Worm (Caenorhabditis elegans) whole organism, late embryonic: Measurements from ENCODE around the gene T28D6.3.

Source experiments
- K02D7.2 ChIP-seq: sonication (generic microtip); optimal IDR thresholded peaks from 2 replicates; lab custom pipeline; 2017; ENCODE audit warnings: mild to moderate bottlenecking, missing genetic modification characterization, missing compliant biosample characterization
- ama-1 ChIP-seq: fragments of 150-350 bp; optimal IDR thresholded peaks from 2 replicates; lab custom pipeline; 2014
- ceh-14 ChIP-seq: sonication (generic microtip); optimal IDR thresholded peaks from 2 replicates; lab custom pipeline; 2016; ENCODE audit warnings: missing genotype, missing genetic modification characterization, missing compliant biosample characterization
- ceh-9 ChIP-seq: sonication (generic microtip); optimal IDR thresholded peaks from 2 replicates; lab custom pipeline; 2016; ENCODE audit warnings: mild to moderate bottlenecking, missing genetic modification characterization, inconsistent platforms, missing compliant biosample characterization
- ets-4 ChIP-seq: sonication (generic microtip); optimal IDR thresholded peaks from 2 replicates; lab custom pipeline; 2016; ENCODE audit warnings: missing genetic modification characterization, missing compliant biosample characterization
- gmeb-2 ChIP-seq: sonication (generic microtip); optimal IDR thresholded peaks from 2 replicates; lab custom pipeline; 2016; ENCODE audit warnings: missing genetic modification characterization, inconsistent platforms, missing compliant biosample characterization
- hlh-15 ChIP-seq: sonication (generic microtip); optimal IDR thresholded peaks from 2 replicates; lab custom pipeline; 2016; ENCODE audit warnings: missing genetic modification characterization, missing compliant biosample characterization
- pax-1 ChIP-seq: fragments of 150-350 bp; optimal IDR thresholded peaks from 2 replicates; lab custom pipeline; 2014; ENCODE audit warnings: missing biosample characterization, missing genetic modification characterization
- rnt-1 ChIP-seq: sonication (generic microtip); optimal IDR thresholded peaks from 2 replicates; lab custom pipeline; 2016; ENCODE audit warnings: missing genetic modification characterization, missing compliant biosample characterization
- sdc-2 ChIP-seq: sonication (generic microtip); optimal IDR thresholded peaks from 2 replicates; lab custom pipeline; 2016; ENCODE audit warnings: missing genotype, missing genetic modification characterization, missing compliant biosample characterization
- sox-2 ChIP-seq: fragments of 200-800 bp; sonication (Bioruptor generic); IDR thresholded peaks from 2 replicates; pipeline ENCODE4 v1.3.6; 2022; ENCODE audit warnings: missing genetic modification reagents, missing genetic modification characterization, missing compliant biosample characterization
- syd-9 ChIP-seq: sonication (generic microtip); optimal IDR thresholded peaks from 2 replicates; lab custom pipeline; 2016; ENCODE audit warnings: mild to moderate bottlenecking, missing genetic modification characterization, moderate library complexity, missing compliant biosample characterization
- unc-42 ChIP-seq: sonication (generic microtip); optimal IDR thresholded peaks from 2 replicates; lab custom pipeline; 2016; ENCODE audit warnings: missing genotype, missing genetic modification characterization, missing compliant biosample characterization
- unc-86 ChIP-seq: sonication (generic microtip); optimal IDR thresholded peaks from 2 replicates; lab custom pipeline; 2016; ENCODE audit warnings: missing genetic modification characterization, missing compliant biosample characterization

ce11 chrIII:11390832-11391231 is 24.3 kb downstream of the T28D6.3 start:
- TF ChIP-seq unc-86 (tag; lab: Kevin White, UChicago) (no peak), K02D7.2 (tag; lab: Kevin White, UChicago) (no peak), syd-9 (tag; lab: Kevin White, UChicago) (no peak), ama-1 (lab: Kevin White, UChicago) (no peak), unc-42 (tag; lab: Kevin White, UChicago) (peak; percentile 59), sdc-2 (tag; lab: Kevin White, UChicago) (no peak), ets-4 (no peak), gmeb-2 (tag; lab: Kevin White, UChicago) (no peak), ceh-14 (tag; lab: Kevin White, UChicago) (no peak), pax-1 (no peak), sox-2 (GFP tag; lab: Robert Waterston, UW) (no peak), ceh-9 (no peak), hlh-15 (tag; lab: Kevin White, UChicago) (no peak), rnt-1 (no peak)
